Fruit fly (Drosophila melanogaster) whole organism: ENCODE results near the gene CG43182.

Experiments
- CG8478 ChIP-seq: fragments of >200 bp; optimal IDR thresholded peaks from 2 replicates; lab custom pipeline; 2018; ENCODE audit warnings: inconsistent platforms
- Dll ChIP-seq: fragments of >200 bp; optimal IDR thresholded peaks from 2 replicates; lab custom pipeline; 2017
- EcR ChIP-seq, 2 experiments: fragments of >200 bp; optimal IDR thresholded peaks; 2 replicates each; lab custom pipeline; 2017; ENCODE audit warnings: missing biosample characterization in 2 of 2, missing genetic modification characterization in 2 of 2, missing genetic modification reagents in 2 of 2
- pan ChIP-seq: fragments of >200 bp; optimal IDR thresholded peaks from 2 replicates; lab custom pipeline; 2017
- psq ChIP-seq: fragments of >200 bp; optimal IDR thresholded peaks from 2 replicates; lab custom pipeline; 2017
- usp ChIP-seq: fragments of >200 bp; optimal IDR thresholded peaks from 2 replicates; lab custom pipeline; 2017; ENCODE audit warnings: missing biosample characterization, missing genetic modification characterization, mixed read lengths

Gene CG43182

DNA sequence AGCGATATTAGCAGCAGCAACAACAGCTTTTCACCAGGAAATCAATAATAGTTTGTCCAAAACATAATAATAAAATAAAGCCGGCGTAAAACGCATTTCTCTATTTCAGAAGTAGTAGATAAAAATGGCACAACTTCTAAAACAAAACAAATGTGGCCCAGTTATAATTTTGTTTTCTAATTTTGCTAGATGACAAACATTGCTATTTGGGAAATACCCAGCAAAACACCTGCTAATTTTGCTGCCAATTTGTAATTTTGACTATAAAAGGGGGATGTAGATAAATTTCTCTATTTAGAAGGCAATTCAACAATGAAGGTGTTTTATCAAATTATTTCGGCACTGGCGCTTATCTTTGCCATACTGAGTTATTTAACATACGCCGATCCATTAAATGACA lies at the start of gene CG43182:
Gene CG43182 (plus strand): TSS at position 301 of the 400 bp plus-strand sequence.
- no peak for TF ChIP-seq psq (lab: Kevin White, UChicago)
- TF ChIP-seq CG8478 (lab: Kevin White, UChicago) = no peak
- TF ChIP-seq pan (lab: Kevin White, UChicago) = no peak
- no peak for TF ChIP-seq EcR (GFP tag; optimal IDR thresholded peaks at IDR 0.05; lab: Kevin White, UChicago)
- no peak for TF ChIP-seq usp
- TF ChIP-seq Dll (lab: Kevin White, UChicago) = no peak

- TF ChIP-seq Dll (lab: Kevin White, UChicago) = no peak
- TF ChIP-seq pan (lab: Kevin White, UChicago) = no peak
- TF ChIP-seq usp = no peak
- TF ChIP-seq CG8478 (lab: Kevin White, UChicago) = no peak
- TF ChIP-seq EcR (GFP tag; optimal IDR thresholded peaks at IDR 0.05; lab: Kevin White, UChicago) = no peak
- no peak for TF ChIP-seq psq (lab: Kevin White, UChicago)
These were observed 45.5 kb upstream of the CG43182 start, which contains the start of gene CG12470 for dm6 chrX:307384-307783. Gene CG12470, plus strand, starts transcription at chrX:307684.

DNA sequence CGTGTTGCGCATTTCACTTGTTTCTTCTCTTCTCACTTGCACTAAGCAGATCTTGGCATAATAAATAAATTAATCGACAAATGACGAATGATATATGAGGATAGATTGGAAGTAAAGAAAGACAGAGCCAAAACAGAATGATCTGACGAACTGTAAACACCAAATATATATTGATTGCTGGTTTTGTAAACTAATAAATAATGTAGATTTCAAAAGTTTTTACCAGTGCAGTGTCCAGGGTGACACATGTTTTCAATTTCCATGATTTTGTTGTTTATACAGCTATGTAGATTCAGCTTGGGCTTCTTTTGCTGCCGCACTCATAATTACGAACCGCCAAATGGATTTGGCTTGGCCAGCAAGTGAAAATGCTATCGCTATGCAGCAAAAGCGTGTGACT lies 41.5 kb upstream of the CG43182 start:
- TF ChIP-seq Dll (lab: Kevin White, UChicago) = no peak
- no peak for TF ChIP-seq psq (lab: Kevin White, UChicago)
- TF ChIP-seq CG8478 (lab: Kevin White, UChicago) = no peak
- TF ChIP-seq pan (lab: Kevin White, UChicago) = no peak
- TF ChIP-seq usp = no peak
- no peak for TF ChIP-seq EcR (GFP tag; optimal IDR thresholded peaks at IDR 0.05; lab: Kevin White, UChicago)

DNA sequence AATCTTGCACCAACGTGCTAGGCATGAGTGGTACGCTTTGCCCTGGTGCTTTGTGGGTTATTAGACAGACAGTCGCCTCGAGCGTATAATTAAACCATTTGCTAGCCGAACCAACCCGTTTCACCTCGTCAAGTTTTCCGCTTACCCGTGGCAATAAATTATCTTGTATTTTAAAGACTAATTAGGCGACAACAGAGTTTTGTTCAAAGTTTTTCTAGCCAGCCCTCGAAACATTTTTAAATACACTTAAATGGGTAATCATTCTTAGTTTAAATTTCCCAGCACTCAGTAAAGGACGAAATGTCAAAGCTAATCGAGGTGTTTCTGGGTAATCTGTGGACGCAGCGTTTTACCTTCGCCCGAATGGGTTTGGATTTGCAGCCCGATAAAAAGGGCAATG lies 38.0 kb upstream of the CG43182 start, which contains the start of gene Or1a:
Gene Or1a (plus strand): TSS at position 301 of the 400 bp plus-strand sequence.
- no peak for TF ChIP-seq pan (lab: Kevin White, UChicago)
- TF ChIP-seq usp = no peak
- TF ChIP-seq Dll (lab: Kevin White, UChicago) = no peak
- TF ChIP-seq EcR (GFP tag; optimal IDR thresholded peaks at IDR 0.05; lab: Kevin White, UChicago) = no peak
- no peak for TF ChIP-seq CG8478 (lab: Kevin White, UChicago)
- no peak for TF ChIP-seq psq (lab: Kevin White, UChicago)

dm6 chrX:333942-334341 lies 18.9 kb upstream of the CG43182 start:
- TF ChIP-seq pan (lab: Kevin White, UChicago) (no peak), psq (lab: Kevin White, UChicago) (no peak), usp (no peak), EcR (GFP tag; optimal IDR thresholded peaks at IDR 0.05; lab: Kevin White, UChicago) (no peak), CG8478 (lab: Kevin White, UChicago) (no peak), Dll (lab: Kevin White, UChicago) (no peak)

DNA sequence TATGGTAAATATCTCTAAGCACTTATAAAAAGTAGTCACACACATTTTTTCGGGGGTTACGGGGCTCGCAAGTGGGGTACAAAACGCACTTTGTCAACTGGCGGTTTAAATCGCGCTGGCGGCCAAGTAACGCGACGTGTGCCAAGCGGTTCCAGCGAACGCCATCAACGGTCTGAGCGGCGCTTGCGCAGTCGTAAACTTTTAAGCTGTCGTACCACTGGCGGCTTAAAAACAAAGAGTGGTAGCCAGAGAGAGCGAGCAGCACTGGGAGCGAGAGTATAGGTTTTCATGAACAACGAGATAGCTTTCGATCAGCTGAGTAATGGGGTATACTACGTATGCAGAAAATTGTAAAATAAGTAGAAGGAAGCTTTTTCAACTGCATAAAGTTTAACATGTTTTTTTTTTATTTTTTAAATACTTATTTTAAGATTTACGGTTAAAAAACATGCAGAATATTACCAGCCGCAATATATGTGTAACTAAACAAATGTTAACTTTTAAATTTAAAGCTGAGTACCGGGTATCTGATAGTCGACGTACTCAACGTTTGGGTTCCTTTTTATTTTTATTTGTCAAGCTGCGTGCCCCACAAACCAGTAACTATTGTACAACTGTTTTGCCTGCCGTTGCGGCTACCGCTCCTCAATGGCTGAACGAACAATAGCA lies 18.1 kb upstream of the CG43182 start:
- no peak for TF ChIP-seq CG8478 (lab: Kevin White, UChicago)

DNA sequence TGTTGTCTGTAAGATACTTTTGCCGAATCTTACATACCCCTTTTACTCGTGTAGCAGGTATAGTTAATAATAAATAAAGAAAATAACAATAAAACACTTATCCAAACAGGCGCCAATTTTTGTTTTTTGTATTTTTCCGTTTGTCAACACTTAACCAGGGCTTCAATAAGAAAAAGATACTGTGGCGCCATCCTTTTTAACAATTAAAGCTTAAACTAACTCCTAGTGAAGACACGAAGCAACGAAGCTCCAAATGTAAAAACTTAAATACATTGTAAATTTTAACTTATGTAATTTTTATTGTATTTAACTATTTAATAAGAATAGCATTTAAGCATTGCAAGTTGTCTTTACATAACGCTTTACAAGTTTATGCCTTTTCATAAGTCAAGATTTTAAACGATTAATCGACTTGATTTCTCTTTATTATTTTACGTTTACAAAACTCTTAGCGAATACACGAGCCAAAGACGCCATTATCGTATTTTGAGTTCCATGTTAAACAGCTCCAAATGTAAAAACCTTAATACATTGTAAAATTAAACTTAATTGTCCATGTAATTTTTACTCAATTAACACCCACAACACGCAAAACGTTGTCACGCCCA lies 16.1 kb upstream of the CG43182 start:
- TF ChIP-seq psq (lab: Kevin White, UChicago) (no peak), pan (lab: Kevin White, UChicago) (no peak), CG8478 (lab: Kevin White, UChicago) (no peak), Dll (lab: Kevin White, UChicago) (no peak), usp (no peak), EcR (GFP tag; optimal IDR thresholded peaks at IDR 0.05; lab: Kevin White, UChicago) (no peak)

- TF ChIP-seq Dll (lab: Kevin White, UChicago) (no peak), psq (lab: Kevin White, UChicago) (no peak), usp (no peak), pan (lab: Kevin White, UChicago) (no peak), CG8478 (lab: Kevin White, UChicago) (no peak), EcR (GFP tag; optimal IDR thresholded peaks at IDR 0.05; lab: Kevin White, UChicago) (no peak)
These were observed 14.7 kb upstream of the CG43182 start for dm6 chrX:338123-338527.

dm6 chrX:339866-340571 lies 12.8 kb upstream of the CG43182 start:
- no peak for TF ChIP-seq psq (lab: Kevin White, UChicago)
- no peak for TF ChIP-seq Dll (lab: Kevin White, UChicago)
- TF ChIP-seq usp = no peak
- no peak for TF ChIP-seq pan (lab: Kevin White, UChicago)
- no peak for TF ChIP-seq CG8478 (lab: Kevin White, UChicago)

DNA sequence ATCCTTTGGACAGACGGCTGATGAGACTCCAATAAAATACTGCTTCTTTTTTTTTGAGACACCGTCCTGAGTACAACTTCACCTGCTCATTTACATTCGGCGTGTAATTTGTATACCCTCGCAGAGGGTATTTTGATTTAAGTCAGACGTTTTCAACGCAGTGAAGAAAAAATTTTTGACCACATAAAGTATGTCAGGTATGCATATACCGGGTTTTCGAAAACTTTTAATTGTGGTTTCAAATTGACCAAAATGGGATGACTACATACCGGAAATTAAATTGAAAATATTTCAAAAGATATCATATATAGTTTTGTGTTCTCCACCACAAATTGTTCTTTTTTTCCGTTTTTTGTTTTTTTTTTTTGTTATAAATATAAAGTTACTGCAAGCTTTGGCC lies 12.1 kb upstream of the CG43182 start:
- TF ChIP-seq Dll (lab: Kevin White, UChicago) (no peak), pan (lab: Kevin White, UChicago) (no peak), usp (no peak), psq (lab: Kevin White, UChicago) (no peak), EcR (GFP tag; optimal IDR thresholded peaks at IDR 0.05; lab: Kevin White, UChicago) (no peak), CG8478 (lab: Kevin White, UChicago) (no peak)

dm6 chrX:342422-343169 lies 10.3 kb upstream of the CG43182 start:
- TF ChIP-seq usp (no peak), pan (lab: Kevin White, UChicago) (no peak), Dll (lab: Kevin White, UChicago) (no peak), psq (lab: Kevin White, UChicago) (no peak), EcR (GFP tag; optimal IDR thresholded peaks at IDR 0.05; lab: Kevin White, UChicago) (no peak), CG8478 (lab: Kevin White, UChicago) (no peak)
